1 fruit fly cellular context compared by ENCODE assay signal in genomic region chr2L:1485975-1486665, dm6.
TF ChIP-seq lines count a peak whose summit lies in the region.

No protein-coding gene starts in this region.

TF ChIP-seq in whole organism, embryonic, 481 proteins besides CTCF, POLR2A, EP300 and RAD21 (continued from another document):
- TF ChIP-seq CG8388 (GFP tag; optimal IDR thresholded peaks at IDR 0.05; lab: Kevin White, UChicago): peak; percentile 88
- TF ChIP-seq emc (GFP tag; optimal IDR thresholded peaks at IDR 0.05; lab: Kevin White, UChicago): no peak
- TF ChIP-seq row (GFP tag; IDR thresholded peaks at IDR 0.05; lab: Robert Waterston, UW): peak; percentile 33; the same call in 1 of the 3 replicates
- no peak for TF ChIP-seq CG1647 (GFP tag; optimal IDR thresholded peaks at IDR 0.05; lab: Kevin White, UChicago)
- no peak for TF ChIP-seq ken (GFP tag; IDR thresholded peaks at IDR 0.05; lab: Robert Waterston, UW)
- no peak for TF ChIP-seq Dek (tag; optimal IDR thresholded peaks at IDR 0.05; lab: Kevin White, UChicago)
- TF ChIP-seq Nf-YB (GFP tag; optimal IDR thresholded peaks at IDR 0.05; lab: Kevin White, UChicago): no peak
- TF ChIP-seq Blimp-1 (GFP tag; optimal IDR thresholded peaks at IDR 0.05; lab: Kevin White, UChicago): no peak
- TF ChIP-seq Lim3 (GFP tag; IDR thresholded peaks at IDR 0.05; lab: Robert Waterston, UW): no peak
- no peak for TF ChIP-seq CG30020 (tag; optimal IDR thresholded peaks at IDR 0.05; lab: Kevin White, UChicago)
- TF ChIP-seq crp (GFP tag; optimal IDR thresholded peaks at IDR 0.05; lab: Kevin White, UChicago): no peak
- TF ChIP-seq fd102C (GFP tag; optimal IDR thresholded peaks at IDR 0.05; lab: Kevin White, UChicago): no peak
- peak in 1 of 2 experiments; percentile 29 for TF ChIP-seq bsh (GFP tag; optimal IDR thresholded peaks at IDR 0.05; lab: Kevin White, UChicago)
- TF ChIP-seq sd (tag; optimal IDR thresholded peaks at IDR 0.05; lab: Kevin White, UChicago): no peak
- TF ChIP-seq gcm (GFP tag; optimal IDR thresholded peaks at IDR 0.05; lab: Kevin White, UChicago): no peak
- no peak for TF ChIP-seq HLH3B (GFP tag; IDR thresholded peaks at IDR 0.05; lab: Robert Waterston, UW)
- TF ChIP-seq z (GFP tag; IDR thresholded peaks at IDR 0.05; lab: Robert Waterston, UW): no peak
- TF ChIP-seq Dip2 (GFP tag; IDR thresholded peaks at IDR 0.05; lab: Robert Waterston, UW): no peak
- TF ChIP-seq lilli (GFP tag; optimal IDR thresholded peaks at IDR 0.05; lab: Kevin White, UChicago): no peak
- TF ChIP-seq salm (tag; optimal IDR thresholded peaks at IDR 0.05; lab: Kevin White, UChicago): no peak
- no peak for TF ChIP-seq Fer2 (tag; optimal IDR thresholded peaks at IDR 0.05; lab: Kevin White, UChicago)
- no peak for TF ChIP-seq MTF-1 (GFP tag; optimal IDR thresholded peaks at IDR 0.05; lab: Kevin White, UChicago; ENCODE audit: borderline replicate concordance)
- no peak for TF ChIP-seq Ets97D (GFP tag; optimal IDR thresholded peaks at IDR 0.05; lab: Kevin White, UChicago)
- no peak for TF ChIP-seq CG11247 (GFP tag; IDR thresholded peaks at IDR 0.05; lab: Robert Waterston, UW)
- TF ChIP-seq ash1 (GFP tag; optimal IDR thresholded peaks at IDR 0.05; lab: Kevin White, UChicago): no peak
- TF ChIP-seq schlank (tag; optimal IDR thresholded peaks at IDR 0.05; lab: Kevin White, UChicago): no peak
- TF ChIP-seq CG5180 (GFP tag; optimal IDR thresholded peaks at IDR 0.05; lab: Kevin White, UChicago): no peak
- peak; percentile 35; the same call in 1 of the 3 replicates for TF ChIP-seq so (GFP tag; IDR thresholded peaks at IDR 0.05; lab: Robert Waterston, UW)
- peak; percentile 59 for TF ChIP-seq sens (GFP tag; lab: Kevin White, UChicago)
- no peak for TF ChIP-seq CG4360 (GFP tag; IDR thresholded peaks at IDR 0.05; lab: Robert Waterston, UW)
- TF ChIP-seq CG6854 (GFP tag; optimal IDR thresholded peaks at IDR 0.05; lab: Kevin White, UChicago): no peak
- no peak for TF ChIP-seq CG2875 (GFP tag; optimal IDR thresholded peaks at IDR 0.05; lab: Kevin White, UChicago)
- no peak for TF ChIP-seq CG4617 (GFP tag; optimal IDR thresholded peaks at IDR 0.05; lab: Kevin White, UChicago; ENCODE audit: borderline replicate concordance)
- TF ChIP-seq en (GFP tag; optimal IDR thresholded peaks at IDR 0.05; lab: Kevin White, UChicago): no peak
- no peak for TF ChIP-seq Poxn (GFP tag; IDR thresholded peaks at IDR 0.05; lab: Robert Waterston, UW)
- no peak for TF ChIP-seq Mrtf (GFP tag; IDR thresholded peaks at IDR 0.05; lab: Robert Waterston, UW)
- TF ChIP-seq Kr (GFP tag; optimal IDR thresholded peaks at IDR 0.05; lab: Kevin White, UChicago): no peak
- no peak for TF ChIP-seq CG3847 (GFP tag; IDR thresholded peaks at IDR 0.05; lab: Robert Waterston, UW)
- no peak for TF ChIP-seq HmgD (GFP tag; optimal IDR thresholded peaks at IDR 0.05; lab: Kevin White, UChicago)
- TF ChIP-seq unc-4 (GFP tag; IDR thresholded peaks at IDR 0.05; lab: Robert Waterston, UW; ENCODE audit: partially characterized antibody): no peak
- TF ChIP-seq CG12219 (GFP tag; optimal IDR thresholded peaks at IDR 0.05; lab: Kevin White, UChicago): no peak
- no peak for TF ChIP-seq CG16863 (GFP tag; optimal IDR thresholded peaks at IDR 0.05; lab: Kevin White, UChicago)
- TF ChIP-seq stwl (tag; optimal IDR thresholded peaks at IDR 0.05; lab: Kevin White, UChicago): no peak
- no peak for TF ChIP-seq CG9609 (GFP tag; optimal IDR thresholded peaks at IDR 0.05; lab: Kevin White, UChicago)
- TF ChIP-seq CG2678 (tag; optimal IDR thresholded peaks at IDR 0.05; lab: Kevin White, UChicago): peak; percentile 45
- no peak for TF ChIP-seq CG9817 (tag; optimal IDR thresholded peaks at IDR 0.05; lab: Kevin White, UChicago)
- no peak for TF ChIP-seq CG8089 (GFP tag; optimal IDR thresholded peaks at IDR 0.05; lab: Kevin White, UChicago)
- no peak for TF ChIP-seq fd64A (GFP tag; optimal IDR thresholded peaks at IDR 0.05; lab: Kevin White, UChicago)
- no peak for TF ChIP-seq Hey (tag; optimal IDR thresholded peaks at IDR 0.05; lab: Kevin White, UChicago)
- TF ChIP-seq cato (GFP tag; optimal IDR thresholded peaks at IDR 0.05; lab: Kevin White, UChicago; ENCODE audit: borderline replicate concordance): no peak
- TF ChIP-seq CG13894 (tag; optimal IDR thresholded peaks at IDR 0.05; lab: Kevin White, UChicago): peak; percentile 24
- no peak for TF ChIP-seq CG17912 (GFP tag; optimal IDR thresholded peaks at IDR 0.05; lab: Kevin White, UChicago)
- TF ChIP-seq CG9437 (GFP tag; optimal IDR thresholded peaks at IDR 0.05; lab: Kevin White, UChicago): no peak
- TF ChIP-seq peb (GFP tag; IDR thresholded peaks at IDR 0.05; lab: Robert Waterston, UW): no peak
- TF ChIP-seq CG3281 (GFP tag; optimal IDR thresholded peaks at IDR 0.05; lab: Kevin White, UChicago): no peak
- no peak for TF ChIP-seq pfk (GFP tag; optimal IDR thresholded peaks at IDR 0.05; lab: Kevin White, UChicago)
- TF ChIP-seq CG7786 (GFP tag; optimal IDR thresholded peaks at IDR 0.05; lab: Kevin White, UChicago): no peak
- no peak for TF ChIP-seq CG33557 (GFP tag; optimal IDR thresholded peaks at IDR 0.05; lab: Kevin White, UChicago)
- TF ChIP-seq CG7357 (GFP tag; IDR thresholded peaks at IDR 0.05; lab: Robert Waterston, UW): no peak
- no peak for TF ChIP-seq CG8290 (GFP tag; optimal IDR thresholded peaks at IDR 0.05; lab: Kevin White, UChicago)
- TF ChIP-seq CG8290 (tag; optimal IDR thresholded peaks at IDR 0.05; lab: Kevin White, UChicago): peak in 1 of 2 experiments; percentile 28
- TF ChIP-seq ind (GFP tag; optimal IDR thresholded peaks at IDR 0.05; lab: Kevin White, UChicago): peak; percentile 53
- TF ChIP-seq CG42726 (GFP tag; IDR thresholded peaks at IDR 0.05; lab: Robert Waterston, UW; ENCODE audit: partially characterized antibody): no peak
- no peak for TF ChIP-seq Side (GFP tag; optimal IDR thresholded peaks at IDR 0.05; lab: Kevin White, UChicago)
- no peak for TF ChIP-seq maf-S (GFP tag; optimal IDR thresholded peaks at IDR 0.05; lab: Kevin White, UChicago)
- TF ChIP-seq CG10462 (GFP tag; optimal IDR thresholded peaks at IDR 0.05; lab: Kevin White, UChicago): no peak
- TF ChIP-seq ftz-f1 (GFP tag; optimal IDR thresholded peaks at IDR 0.05; lab: Kevin White, UChicago): no peak
- 0 out of 3 replicates have a peak, but pooled peaks have one; percentile 9 for TF ChIP-seq otp (GFP tag; IDR thresholded peaks at IDR 0.05; lab: Robert Waterston, UW)
- peak; percentile 13 for TF ChIP-seq CG4424 (GFP tag; optimal IDR thresholded peaks at IDR 0.05; lab: Kevin White, UChicago)
- no peak for TF ChIP-seq CG18764 (GFP tag; optimal IDR thresholded peaks at IDR 0.05; lab: Kevin White, UChicago)
- TF ChIP-seq CG14441 (GFP tag; IDR thresholded peaks at IDR 0.05; lab: Robert Waterston, UW): peak; percentile 70
- no peak for TF ChIP-seq tio (GFP tag; optimal IDR thresholded peaks at IDR 0.05; lab: Kevin White, UChicago)
- TF ChIP-seq vnd (GFP tag; IDR thresholded peaks at IDR 0.05; lab: Robert Waterston, UW; ENCODE audit: partially characterized antibody): no peak
- TF ChIP-seq CG3726 (GFP tag; IDR thresholded peaks at IDR 0.05; lab: Robert Waterston, UW): no peak
- no peak for TF ChIP-seq CG6654 (GFP tag; optimal IDR thresholded peaks at IDR 0.05; lab: Kevin White, UChicago)
- no peak for TF ChIP-seq pita (GFP tag; optimal IDR thresholded peaks at IDR 0.05; lab: Kevin White, UChicago)
- TF ChIP-seq MESR4 (GFP tag; optimal IDR thresholded peaks at IDR 0.05; lab: Kevin White, UChicago): no peak
- no peak for TF ChIP-seq Hr3 (GFP tag; optimal IDR thresholded peaks at IDR 0.05; lab: Kevin White, UChicago)
- TF ChIP-seq slp2 (GFP tag; optimal IDR thresholded peaks at IDR 0.05; lab: Kevin White, UChicago): no peak
- no peak for TF ChIP-seq CG7556 (GFP tag; optimal IDR thresholded peaks at IDR 0.05; lab: Kevin White, UChicago)
- TF ChIP-seq NfI (GFP tag; optimal IDR thresholded peaks at IDR 0.05; lab: Kevin White, UChicago): no peak
- TF ChIP-seq ap (GFP tag; IDR thresholded peaks at IDR 0.05; lab: Robert Waterston, UW): 0 out of 2 replicates have a peak, but pooled peaks have one; percentile 12
- TF ChIP-seq CG18476 (GFP tag; optimal IDR thresholded peaks at IDR 0.05; lab: Kevin White, UChicago): no peak
- TF ChIP-seq CG12104 (GFP tag; optimal IDR thresholded peaks at IDR 0.05; lab: Kevin White, UChicago): no peak
- no peak for TF ChIP-seq CG10431 (GFP tag; optimal IDR thresholded peaks at IDR 0.05; lab: Kevin White, UChicago)
- no peak for TF ChIP-seq Dip3 (GFP tag; optimal IDR thresholded peaks at IDR 0.05; lab: Kevin White, UChicago)
- no peak for TF ChIP-seq CG3407 (GFP tag; optimal IDR thresholded peaks at IDR 0.05; lab: Kevin White, UChicago)
- TF ChIP-seq nerfin-2 (GFP tag; IDR thresholded peaks at IDR 0.05; lab: Robert Waterston, UW; ENCODE audit: partially characterized antibody): no peak
- no peak for TF ChIP-seq sug (tag; optimal IDR thresholded peaks at IDR 0.05; lab: Kevin White, UChicago)
- TF ChIP-seq amos (GFP tag; IDR thresholded peaks at IDR 0.05; lab: Robert Waterston, UW; ENCODE audit: partially characterized antibody): no peak
- no peak for TF ChIP-seq NK7.1 (GFP tag; optimal IDR thresholded peaks at IDR 0.05; lab: Kevin White, UChicago)
- no peak for TF ChIP-seq p53 (GFP tag; optimal IDR thresholded peaks at IDR 0.05; lab: Kevin White, UChicago)
- no peak for TF ChIP-seq prd (optimal IDR thresholded peaks at IDR 0.05; lab: Kevin White, UChicago)
- TF ChIP-seq prd (GFP tag; IDR thresholded peaks at IDR 0.05; lab: Robert Waterston, UW): peak; percentile 70
- TF ChIP-seq Opbp (GFP tag; IDR thresholded peaks at IDR 0.05; lab: Robert Waterston, UW; ENCODE audit: partially characterized antibody): no peak
- peak; percentile 27; the same call in 1 of the 2 replicates for TF ChIP-seq ranshi (GFP tag; IDR thresholded peaks at IDR 0.05; lab: Robert Waterston, UW)
- TF ChIP-seq dan (GFP tag; IDR thresholded peaks at IDR 0.05; lab: Robert Waterston, UW): no peak
- no peak for TF ChIP-seq dpn (GFP tag; optimal IDR thresholded peaks at IDR 0.05; lab: Kevin White, UChicago)
- no peak for TF ChIP-seq H2.0 (GFP tag; IDR thresholded peaks at IDR 0.05; lab: Robert Waterston, UW)
- TF ChIP-seq CG10321 (GFP tag; IDR thresholded peaks at IDR 0.05; lab: Robert Waterston, UW): no peak
- no peak for TF ChIP-seq jing (GFP tag; optimal IDR thresholded peaks at IDR 0.05; lab: Kevin White, UChicago)
- TF ChIP-seq ro (GFP tag; IDR thresholded peaks at IDR 0.05; lab: Robert Waterston, UW): no peak
- no peak for TF ChIP-seq gro (GFP tag; optimal IDR thresholded peaks at IDR 0.05; lab: Kevin White, UChicago)
- no peak for TF ChIP-seq CG6254 (GFP tag; optimal IDR thresholded peaks at IDR 0.05; lab: Kevin White, UChicago)
- TF ChIP-seq Abd-B (GFP tag; optimal IDR thresholded peaks at IDR 0.05; lab: Kevin White, UChicago): no peak
- no peak for TF ChIP-seq CG10979 (tag; optimal IDR thresholded peaks at IDR 0.05; lab: Kevin White, UChicago)
- TF ChIP-seq CG8281 (tag; optimal IDR thresholded peaks at IDR 0.05; lab: Kevin White, UChicago): no peak
- no peak for TF ChIP-seq ATbp (GFP tag; optimal IDR thresholded peaks at IDR 0.05; lab: Kevin White, UChicago)
- no peak for TF ChIP-seq Atf-2 (GFP tag; optimal IDR thresholded peaks at IDR 0.05; lab: Kevin White, UChicago)
- no peak for TF ChIP-seq ac (GFP tag; optimal IDR thresholded peaks at IDR 0.05; lab: Kevin White, UChicago)
- TF ChIP-seq Gug (GFP tag; IDR thresholded peaks at IDR 0.05; lab: Robert Waterston, UW): peak; percentile 59; the same call in 3 of the 4 replicates
- no peak for TF ChIP-seq CG2120 (GFP tag; optimal IDR thresholded peaks at IDR 0.05; lab: Kevin White, UChicago)
- TF ChIP-seq PHDP (tag; optimal IDR thresholded peaks at IDR 0.05; lab: Kevin White, UChicago): no peak
- TF ChIP-seq Deaf1 (tag; optimal IDR thresholded peaks at IDR 0.05; lab: Kevin White, UChicago): no peak
- no peak for TF ChIP-seq fd96Cb (tag; optimal IDR thresholded peaks at IDR 0.05; lab: Kevin White, UChicago)
- TF ChIP-seq CG13123 (GFP tag; optimal IDR thresholded peaks at IDR 0.05; lab: Kevin White, UChicago): no peak
- no peak for TF ChIP-seq CG7839 (tag; optimal IDR thresholded peaks at IDR 0.05; lab: Kevin White, UChicago)
- TF ChIP-seq CG2712 (tag; optimal IDR thresholded peaks at IDR 0.05; lab: Kevin White, UChicago): peak; percentile 27
- no peak for TF ChIP-seq CG32767 (GFP tag; IDR thresholded peaks at IDR 0.05; lab: Robert Waterston, UW)
